Fruit fly (Drosophila melanogaster): ENCODE measurements around the gene CG6180.

CG6180 gene

DNA sequence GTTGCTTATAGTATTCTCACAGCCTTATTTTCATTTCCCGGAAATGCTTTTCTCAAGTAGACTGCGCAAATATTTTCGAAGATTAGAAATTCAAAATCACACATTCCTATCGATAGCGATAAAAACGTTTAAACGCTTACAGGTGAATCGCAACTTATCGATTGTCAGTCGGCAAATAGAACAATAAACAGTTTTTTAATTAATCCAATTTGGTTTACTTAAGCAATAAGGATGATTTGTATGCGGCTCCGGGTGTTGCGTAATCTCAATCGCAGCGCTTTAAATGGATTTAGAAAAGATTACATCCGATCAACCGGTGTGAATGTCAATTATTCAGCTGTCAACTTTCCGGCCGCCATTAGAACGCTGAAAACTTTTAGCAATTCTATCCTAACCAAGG is at the start of gene CG6180, which contains the start of gene CG15484:
CG6180 (plus strand) TSS at position 122 of the 400 bp plus-strand sequence.
CG15484 (minus strand) TSS at position 172 of the 400 bp plus-strand sequence.
- peak; percentile 22 for TF ChIP-seq CG17801 (GFP tag; optimal IDR thresholded peaks at IDR 0.05; ENCODE audit: partially characterized antibody)

DNA sequence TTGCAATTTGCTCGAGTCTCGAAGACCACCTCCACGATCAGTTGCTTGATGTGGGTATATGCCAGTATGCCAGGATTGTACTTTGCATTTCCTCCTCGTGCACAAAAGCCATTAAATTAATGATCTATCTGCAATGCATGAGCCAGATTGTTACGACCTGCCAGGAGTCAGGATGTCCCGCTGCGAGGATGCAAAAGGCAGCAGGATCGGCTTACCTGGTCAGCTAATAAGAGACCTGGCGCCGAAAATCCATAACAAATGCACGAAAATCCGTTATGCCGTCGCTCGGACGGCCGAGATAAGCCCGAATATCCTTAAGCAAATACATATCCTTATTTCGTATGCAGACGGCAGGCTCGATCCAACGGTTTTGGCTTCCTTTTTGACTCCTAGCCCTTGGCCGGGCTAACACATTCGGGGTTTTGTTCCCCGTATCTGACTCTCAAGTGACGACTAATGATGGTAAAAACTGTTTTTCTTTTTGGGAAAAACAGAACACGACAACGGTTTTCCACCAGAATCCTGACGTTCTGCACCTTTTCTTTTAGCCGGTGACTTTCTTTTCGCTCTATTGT is 41.4 kb upstream of the CG6180 start:
- TF ChIP-seq CG17801 (GFP tag; optimal IDR thresholded peaks at IDR 0.05; ENCODE audit: partially characterized antibody): no peak

- no peak for TF ChIP-seq CG17801 (GFP tag; optimal IDR thresholded peaks at IDR 0.05; ENCODE audit: partially characterized antibody)
These were observed 37.8 kb upstream of the CG6180 start, which contains the start of gene Nepl7 for dm6 chr2L:12669614-12670013. Nepl7 (minus strand) TSS chr2L:12669714.

dm6 chr2L:12672296-12672695 is 35.2 kb upstream of the CG6180 start:
- TF ChIP-seq CG17801 (GFP tag; optimal IDR thresholded peaks at IDR 0.05; ENCODE audit: partially characterized antibody): no peak

DNA sequence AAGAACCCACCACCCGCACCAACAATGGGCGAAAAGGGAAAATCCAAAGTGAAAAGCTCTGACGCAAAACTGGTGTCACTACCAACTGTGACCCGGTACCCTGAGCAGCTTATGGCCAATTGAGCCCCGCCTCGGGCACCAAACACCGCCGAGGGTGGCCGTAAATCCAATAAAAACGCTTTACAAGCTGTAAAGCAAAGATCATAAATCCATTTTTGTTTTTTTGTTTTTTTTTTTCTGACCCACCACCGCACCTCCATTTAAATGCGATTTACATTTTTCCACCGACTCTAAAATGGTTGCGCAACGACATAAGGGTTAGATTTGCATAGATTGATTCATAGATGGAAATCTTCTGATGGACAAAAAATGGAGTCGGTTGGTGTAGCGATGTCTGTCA is 33.1 kb upstream of the CG6180 start:
- no peak for TF ChIP-seq CG17801 (GFP tag; optimal IDR thresholded peaks at IDR 0.05; ENCODE audit: partially characterized antibody)

dm6 chr2L:12678286-12678685 is 29.2 kb upstream of the CG6180 start:
- TF ChIP-seq CG17801 (GFP tag; optimal IDR thresholded peaks at IDR 0.05; ENCODE audit: partially characterized antibody): no peak

DNA sequence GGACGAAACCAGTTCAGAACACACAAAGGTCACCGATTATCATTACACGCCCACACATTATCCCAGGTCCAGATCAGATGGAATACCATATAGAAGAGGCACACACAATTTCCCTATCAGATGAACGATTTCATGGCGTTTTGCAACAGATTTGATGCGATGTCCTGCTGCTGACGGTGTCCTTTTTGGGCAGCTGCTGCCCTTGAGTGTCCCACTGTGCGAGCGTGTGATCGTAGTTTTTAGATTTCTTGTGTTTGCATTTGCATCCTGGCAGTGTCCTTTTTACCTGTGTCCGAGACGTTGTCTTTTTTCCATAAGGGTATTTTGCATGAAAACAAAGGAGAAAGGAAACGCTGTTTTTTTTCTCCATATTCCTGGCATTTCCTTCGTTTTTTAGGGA is 28.2 kb upstream of the CG6180 start:
- TF ChIP-seq CG17801 (GFP tag; optimal IDR thresholded peaks at IDR 0.05; ENCODE audit: partially characterized antibody): no peak

dm6 chr2L:12681603-12682368 is 25.7 kb upstream of the CG6180 start:
- TF ChIP-seq CG17801 (GFP tag; optimal IDR thresholded peaks at IDR 0.05; ENCODE audit: partially characterized antibody): no peak

DNA sequence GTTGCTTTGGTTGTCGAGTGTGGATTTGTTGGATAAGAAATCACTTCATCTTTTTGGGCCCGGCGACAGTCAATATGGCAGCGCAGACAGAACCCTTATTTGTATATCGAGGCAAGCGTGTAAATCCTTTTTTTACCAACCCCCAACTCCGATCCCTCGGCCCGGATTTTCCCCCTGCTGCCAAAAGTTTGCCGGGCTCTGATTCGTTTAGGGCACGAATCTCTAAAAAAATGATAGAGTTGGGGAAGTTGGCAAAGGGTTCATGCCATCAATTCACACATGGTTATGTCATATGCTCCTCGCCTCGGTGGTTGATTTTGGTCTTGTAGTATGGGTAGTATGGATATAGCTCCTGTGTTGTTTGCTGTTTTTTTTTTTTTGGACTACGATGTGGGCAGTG is 20.6 kb upstream of the CG6180 start:
- no peak for TF ChIP-seq CG17801 (GFP tag; optimal IDR thresholded peaks at IDR 0.05; ENCODE audit: partially characterized antibody)

dm6 chr2L:12689281-12689765 is 18.1 kb upstream of the CG6180 start:
- TF ChIP-seq CG17801 (GFP tag; optimal IDR thresholded peaks at IDR 0.05; ENCODE audit: partially characterized antibody): no peak

- TF ChIP-seq CG17801 (GFP tag; optimal IDR thresholded peaks at IDR 0.05; ENCODE audit: partially characterized antibody): no peak
These were observed 14.9 kb upstream of the CG6180 start, which contains the start of the genes CCT4 and CG6153 for dm6 chr2L:12692343-12693079. CCT4 (minus strand) TSS chr2L:12692934. CG6153 (plus strand) TSS chr2L:12692993.

DNA sequence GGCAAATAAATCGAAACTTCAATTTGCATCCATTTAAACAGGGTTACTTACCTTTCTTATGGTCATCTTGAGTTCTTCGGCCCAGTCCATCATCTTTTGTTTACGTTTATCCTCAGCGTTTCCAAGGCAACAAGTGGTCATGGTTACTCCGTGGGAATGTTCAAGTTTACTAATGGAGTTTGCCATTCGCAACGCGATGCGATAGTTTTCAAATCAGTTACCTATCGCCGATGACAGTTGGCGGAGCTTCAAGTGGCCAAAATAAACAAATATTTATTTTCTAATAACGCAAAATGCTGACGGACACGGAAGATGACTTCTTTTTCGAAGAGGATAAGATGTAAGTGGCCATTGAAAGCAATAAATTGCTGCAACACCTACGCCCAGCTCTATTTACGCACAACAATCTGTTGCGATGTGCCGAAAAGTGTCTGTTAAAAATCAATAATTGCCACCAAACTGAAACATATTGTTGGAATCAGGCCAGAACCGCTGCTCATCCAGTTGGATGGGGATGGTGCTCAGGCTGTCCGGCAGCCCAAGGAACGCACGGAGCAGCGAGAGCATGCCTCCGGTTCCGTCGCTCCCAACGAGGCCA is 12.5 kb upstream of the CG6180 start, which contains the start of the genes IFT43 and PICK1:
IFT43 (minus strand) TSS at position 166 of the 598 bp plus-strand sequence.
PICK1 (plus strand) TSS at position 211 of the 598 bp plus-strand sequence.
- no peak for TF ChIP-seq CG17801 (GFP tag; optimal IDR thresholded peaks at IDR 0.05; ENCODE audit: partially characterized antibody)

DNA sequence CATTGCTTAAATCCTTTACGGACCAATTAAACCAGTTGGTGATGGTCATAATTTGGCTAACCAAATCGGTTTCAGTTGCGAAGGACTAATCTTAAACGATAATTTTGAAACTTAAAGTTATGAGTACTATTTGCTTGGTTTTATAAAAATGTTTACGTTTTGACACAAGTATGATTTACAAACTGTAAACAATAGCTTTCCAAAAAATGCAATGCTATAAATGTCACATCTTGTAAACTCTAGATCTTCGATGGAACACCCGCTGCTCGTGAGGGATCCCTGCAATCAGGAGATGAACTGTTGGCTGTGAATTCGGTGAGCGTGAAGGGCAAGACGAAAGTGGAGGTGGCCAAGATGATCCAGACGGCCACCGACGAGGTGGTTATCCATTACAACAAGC is 10.2 kb upstream of the CG6180 start, which contains the start of gene CG5781:
CG5781 (minus strand) TSS at position 101 of the 400 bp plus-strand sequence.
- no peak for TF ChIP-seq CG17801 (GFP tag; optimal IDR thresholded peaks at IDR 0.05; ENCODE audit: partially characterized antibody)

- TF ChIP-seq CG17801 (GFP tag; optimal IDR thresholded peaks at IDR 0.05; ENCODE audit: partially characterized antibody): peak; percentile 49
These were observed 7.0 kb upstream of the CG6180 start, which contains the start of gene CG17036 for dm6 chr2L:12700381-12700963. CG17036 (minus strand) TSS chr2L:12700746.

Data from ovary, adult (tissue).